Fruit fly (Drosophila melanogaster) whole organism, wandering third instar larva: ENCODE measurements around the gene Tgs1.

Experiments used
- Abd-B ChIP-seq: fragments of >200 bp; optimal IDR thresholded peaks from 2 replicates; lab custom pipeline; 2017; ENCODE audit warnings: missing biosample characterization, missing genetic modification characterization
- CG32264 ChIP-seq: fragments of 200-800 bp; sonication (Bioruptor generic); optimal IDR thresholded peaks from 2 replicates; lab custom pipeline; 2016; ENCODE audit warnings: missing biosample characterization, missing genetic modification characterization
- CrebA ChIP-seq: fragments of 200-800 bp; sonication (Bioruptor generic); optimal IDR thresholded peaks from 2 replicates; lab custom pipeline; 2016; ENCODE audit warnings: missing biosample characterization, mild to moderate bottlenecking, missing genetic modification characterization, borderline replicate concordance
- Dif ChIP-seq: fragments of 200-275, 200-300 bp; sonication (Bioruptor generic); optimal IDR thresholded peaks from 2 replicates; lab custom pipeline; 2018; ENCODE audit warnings: missing biosample characterization, missing genetic modification characterization; ENCODE audit not compliant: partially characterized antibody
- GATAd ChIP-seq: sonication (Bioruptor generic); optimal IDR thresholded peaks from 2 replicates; lab custom pipeline; 2016; ENCODE audit warnings: missing biosample characterization, missing genetic modification characterization
- HLH106 ChIP-seq: fragments of 200-800 bp; optimal IDR thresholded peaks from 3 replicates; lab custom pipeline; 2019; ENCODE audit warnings: missing biosample characterization, mild to moderate bottlenecking, missing genetic modification characterization, moderate library complexity
- Hnf4 ChIP-seq: fragments of 200-800 bp; sonication (Bioruptor generic); optimal IDR thresholded peaks from 2 replicates; lab custom pipeline; 2016; ENCODE audit warnings: missing biosample characterization, mild to moderate bottlenecking, missing genetic modification characterization
- Hr78 ChIP-seq: fragments of >200 bp; optimal IDR thresholded peaks from 2 replicates; lab custom pipeline; 2017; ENCODE audit warnings: missing biosample characterization, missing genetic modification characterization
- Hr83 ChIP-seq: fragments of 200-300 bp; sonication (Bioruptor generic); optimal IDR thresholded peaks from 2 replicates; lab custom pipeline; 2016; ENCODE audit warnings: missing biosample characterization, mild to moderate bottlenecking, missing genetic modification characterization, moderate library complexity; ENCODE audit not compliant: poor library complexity, severe bottlenecking
- Jra ChIP-seq: sonication (Bioruptor generic); optimal IDR thresholded peaks from 2 replicates; lab custom pipeline; 2016; ENCODE audit warnings: missing biosample characterization, missing genetic modification characterization
- Mio ChIP-seq: sonication (Bioruptor generic); optimal IDR thresholded peaks from 2 replicates; lab custom pipeline; 2016; ENCODE audit warnings: missing biosample characterization, missing genetic modification characterization
- Myc ChIP-seq: fragments of >200 bp; optimal IDR thresholded peaks from 2 replicates; lab custom pipeline; 2017
- N ChIP-seq: fragments of >200 bp; optimal IDR thresholded peaks from 2 replicates; lab custom pipeline; 2018; ENCODE audit warnings: missing biosample characterization, missing external identifiers, missing genetic modification characterization
- OdsH ChIP-seq: fragments of 200-800 bp; sonication (Bioruptor generic); optimal IDR thresholded peaks from 2 replicates; lab custom pipeline; 2016; ENCODE audit warnings: missing biosample characterization, mild to moderate bottlenecking, missing genetic modification characterization
- Rel ChIP-seq, 2 experiments: fragments of 200-800 bp; sonication (Bioruptor generic) in 1 of 2; optimal IDR thresholded peaks; 2 replicates in 1 of 2; 3 replicates in 1 of 2; lab custom pipeline; 2016 to 2019; ENCODE audit warnings: mild to moderate bottlenecking in 2 of 2, missing biosample characterization in 2 of 2, missing genetic modification characterization in 2 of 2, moderate library complexity in 1 of 2
- Sp1 ChIP-seq: fragments of 200-800 bp; sonication (Bioruptor generic); optimal IDR thresholded peaks from 3 replicates; lab custom pipeline; 2019; ENCODE audit warnings: missing biosample characterization, mild to moderate bottlenecking, missing genetic modification characterization, moderate library complexity
- Vsx2 ChIP-seq: fragments of 200-300, 225-300 bp; sonication (Bioruptor generic); optimal IDR thresholded peaks from 2 replicates; lab custom pipeline; 2018; ENCODE audit warnings: missing biosample characterization, missing genetic modification characterization; ENCODE audit not compliant: partially characterized antibody
- br ChIP-seq: fragments of 200-800 bp; sonication (Bioruptor generic); optimal IDR thresholded peaks from 2 replicates; lab custom pipeline; 2016; ENCODE audit warnings: missing biosample characterization, missing genetic modification characterization
- brk ChIP-seq: fragments of 200-800 bp; sonication (Bioruptor generic); optimal IDR thresholded peaks from 2 replicates; lab custom pipeline; 2016; ENCODE audit warnings: missing biosample characterization, mild to moderate bottlenecking, missing genetic modification characterization
- dl ChIP-seq, 2 experiments: fragments of 175-275, 200-275 bp in 1 of 2; fragments of 200-275 bp in 1 of 2; sonication (Bioruptor generic); optimal IDR thresholded peaks; lab custom pipeline; 2018; ENCODE audit warnings: mild to moderate bottlenecking in 2 of 2, missing biosample characterization in 2 of 2, missing genetic modification characterization in 2 of 2, moderate library complexity in 2 of 2; ENCODE audit not compliant: partially characterized antibody in 2 of 2, insufficient read depth in 1 of 2
- dmrt93B ChIP-seq: fragments of 200-800 bp; sonication (Bioruptor generic); optimal IDR thresholded peaks from 2 replicates; lab custom pipeline; 2018; ENCODE audit warnings: missing biosample characterization, mild to moderate bottlenecking, missing genetic modification characterization
- dsf ChIP-seq: sonication (Bioruptor generic); optimal IDR thresholded peaks from 2 replicates; lab custom pipeline; 2016; ENCODE audit warnings: missing biosample characterization, missing genetic modification characterization, borderline replicate concordance
- ey ChIP-seq: fragments of 200-800 bp; sonication (Bioruptor generic); optimal IDR thresholded peaks from 2 replicates; lab custom pipeline; 2016; ENCODE audit warnings: missing biosample characterization, missing genetic modification characterization
- foxo ChIP-seq, 2 experiments: fragments of 200-800 bp; sonication (Bioruptor generic); optimal IDR thresholded peaks; 2 replicates in 1 of 2; 3 replicates in 1 of 2; lab custom pipeline; 2016 to 2017; ENCODE audit warnings: missing biosample characterization in 2 of 2, missing genetic modification characterization in 2 of 2
- fru ChIP-seq: fragments of 200-800 bp; sonication (Bioruptor generic); optimal IDR thresholded peaks from 3 replicates; lab custom pipeline; 2016; ENCODE audit warnings: missing biosample characterization, mild to moderate bottlenecking, missing genetic modification characterization
- h ChIP-seq: fragments of 200-800 bp; sonication (Bioruptor generic); optimal IDR thresholded peaks from 3 replicates; lab custom pipeline; 2016; ENCODE audit warnings: missing biosample characterization, mild to moderate bottlenecking, missing genetic modification characterization
- jim ChIP-seq: fragments of 175-275, 200-325 bp; sonication (Bioruptor generic); optimal IDR thresholded peaks from 2 replicates; lab custom pipeline; 2016; ENCODE audit warnings: missing biosample characterization, mild to moderate bottlenecking, missing genetic modification characterization
- lola ChIP-seq: fragments of >200 bp; optimal IDR thresholded peaks from 2 replicates; lab custom pipeline; 2017; ENCODE audit warnings: missing biosample characterization, missing genetic modification characterization
- pan ChIP-seq: fragments of >200 bp; optimal IDR thresholded peaks from 2 replicates; lab custom pipeline; 2017
- psq ChIP-seq: fragments of 200-800 bp; sonication (Bioruptor generic); optimal IDR thresholded peaks from 3 replicates; lab custom pipeline; 2017; ENCODE audit warnings: missing biosample characterization, mild to moderate bottlenecking, missing genetic modification characterization, moderate library complexity
- rgr ChIP-seq: fragments of 200-800 bp; sonication (Bioruptor generic); optimal IDR thresholded peaks from 3 replicates; lab custom pipeline; 2016; ENCODE audit warnings: missing biosample characterization, mild to moderate bottlenecking, missing genetic modification characterization
- sage ChIP-seq: fragments of 200-800 bp; sonication (Bioruptor generic); optimal IDR thresholded peaks from 2 replicates; lab custom pipeline; 2016; ENCODE audit warnings: missing biosample characterization, mild to moderate bottlenecking, missing genetic modification characterization
- sv ChIP-seq: fragments of 200-800 bp; sonication (Bioruptor generic); optimal IDR thresholded peaks from 3 replicates; lab custom pipeline; 2016; ENCODE audit warnings: missing biosample characterization, missing genetic modification characterization
- usp ChIP-seq: fragments of >200 bp; optimal IDR thresholded peaks from 2 replicates; lab custom pipeline; 2017; ENCODE audit warnings: missing biosample characterization, missing genetic modification characterization
- woc ChIP-seq: sonication (Bioruptor generic); optimal IDR thresholded peaks from 2 replicates; lab custom pipeline; 2016; ENCODE audit warnings: missing biosample characterization, mild to moderate bottlenecking, missing genetic modification characterization

The Tgs1 gene

dm6 chr3R:18255281-18255680 is at the start of gene Tgs1, which contains the start of the genes Ada2a, Polr2D and moi:
Gene Tgs1, plus strand, starts transcription at chr3R:18255530.
Gene Ada2a, minus strand, starts transcription at chr3R:18255487.
Gene Polr2D, minus strand, starts transcription at chr3R:18255487.
Gene moi, plus strand, starts transcription at chr3R:18255530.
- no peak for TF ChIP-seq h (GFP tag; lab: Kevin White, UChicago)
- TF ChIP-seq OdsH: no peak
- peak; percentile 9 for TF ChIP-seq Myc
- peak; percentile 38 for TF ChIP-seq Hr83 (GFP tag; lab: Kevin White, UChicago)

- TF ChIP-seq fru (no peak), Rel (GFP tag; optimal IDR thresholded peaks at IDR 0.05; lab: Kevin White, UChicago) (no peak), Rel (tag; optimal IDR thresholded peaks at IDR 0.05; lab: Kevin White, UChicago) (no peak), Vsx2 (GFP tag; lab: Kevin White, UChicago) (no peak), Hr83 (GFP tag; lab: Kevin White, UChicago) (no peak), usp (GFP tag; lab: Kevin White, UChicago) (no peak), dsf (GFP tag; lab: Kevin White, UChicago) (no peak)
Measured at dm6 chr3R:18208479-18208878, 46.9 kb upstream of the Tgs1 start, which contains the start of gene CG44158. Gene CG44158, plus strand, starts transcription at chr3R:18208779.

DNA sequence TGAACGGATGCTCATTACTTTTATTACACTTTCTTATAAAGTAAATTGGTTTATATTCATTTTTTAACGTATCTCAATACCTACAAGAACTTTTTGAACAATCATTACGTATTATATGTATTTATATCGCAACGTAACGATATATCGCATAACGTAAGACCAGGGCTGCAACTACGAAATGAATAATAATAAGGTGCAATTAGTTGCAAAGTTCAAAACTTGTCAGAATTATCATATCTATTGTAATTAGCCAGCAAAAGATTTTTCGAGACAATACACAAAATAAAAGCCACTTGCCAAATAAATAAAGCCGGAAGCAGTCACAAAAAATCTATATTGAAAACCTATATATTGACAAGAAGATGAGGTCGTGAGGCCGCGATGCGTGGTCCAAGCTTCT is 40.0 kb upstream of the Tgs1 start:
- TF ChIP-seq Abd-B (GFP tag; lab: Kevin White, UChicago) (no peak), ey (peak; percentile 53), br (peak; percentile 35), h (GFP tag; lab: Kevin White, UChicago) (peak; percentile 55), GATAd (GFP tag; lab: Kevin White, UChicago) (no peak), woc (GFP tag; lab: Kevin White, UChicago) (peak; percentile 35), Jra (GFP tag; lab: Kevin White, UChicago) (peak; percentile 4), Myc (no peak), Dif (GFP tag; lab: Kevin White, UChicago) (no peak), fru (peak; percentile 23), Hr83 (GFP tag; lab: Kevin White, UChicago) (peak; percentile 24), sv (GFP tag; lab: Kevin White, UChicago) (peak; percentile 12), lola (no peak), psq (peak; percentile 1), dl (GFP tag; optimal IDR thresholded peaks at IDR 0.05; lab: Kevin White, UChicago; ENCODE audit: insufficient read depth in 1 of 2, partially characterized antibody in 2 of 2) (no peak), sage (GFP tag; lab: Kevin White, UChicago) (no peak), Hr78 (no peak), rgr (peak; percentile 47), Mio (GFP tag; lab: Kevin White, UChicago) (no peak), foxo (GFP tag; optimal IDR thresholded peaks at IDR 0.05; lab: Kevin White, UChicago) (peak in 1 of 2 experiments; percentile 51), dsf (GFP tag; lab: Kevin White, UChicago) (peak; percentile 3)

DNA sequence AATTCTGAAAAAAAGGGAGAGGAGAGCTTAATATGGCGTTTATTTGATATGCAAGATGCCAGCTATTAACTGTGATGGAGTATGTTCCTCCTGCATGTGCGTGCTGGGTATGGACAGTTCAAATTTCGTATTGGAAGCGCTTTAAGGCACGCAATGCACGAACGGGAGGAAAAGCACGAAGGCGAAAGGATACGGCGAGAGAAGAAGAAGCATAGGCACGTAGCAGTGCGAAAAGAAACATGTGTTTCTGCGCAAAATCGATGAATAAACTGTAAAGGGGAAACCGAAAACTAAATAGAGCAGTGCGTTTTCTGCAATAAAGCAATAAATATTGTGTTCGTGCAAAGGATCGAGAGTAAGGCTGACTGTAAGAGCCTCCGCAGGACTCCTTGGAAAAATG is 39.4 kb upstream of the Tgs1 start, which contains the start of gene CG14314:
CG14314 (plus strand) TSS at position 243 of the 400 bp plus-strand sequence.
- TF ChIP-seq N (GFP tag; lab: Kevin White, UChicago) (no peak), Abd-B (GFP tag; lab: Kevin White, UChicago) (no peak), jim (GFP tag; lab: Kevin White, UChicago) (no peak), foxo (GFP tag; optimal IDR thresholded peaks at IDR 0.05; lab: Kevin White, UChicago) (no peak), br (no peak), woc (GFP tag; lab: Kevin White, UChicago) (no peak), GATAd (GFP tag; lab: Kevin White, UChicago) (no peak), Myc (no peak), Sp1 (no peak), usp (GFP tag; lab: Kevin White, UChicago) (no peak)

dm6 chr3R:18220211-18220749 is 35.0 kb upstream of the Tgs1 start, which contains the start of the genes CG7988 and CG7183:
Gene CG7988, plus strand, starts transcription at chr3R:18220526.
Gene CG7183, minus strand, starts transcription at chr3R:18220699.
- TF ChIP-seq ey: peak; percentile 96
- TF ChIP-seq dsf (GFP tag; lab: Kevin White, UChicago): peak; percentile 94
- TF ChIP-seq lola: no peak
- TF ChIP-seq GATAd (GFP tag; lab: Kevin White, UChicago): peak; percentile 88
- peak; percentile 35 for TF ChIP-seq jim (GFP tag; lab: Kevin White, UChicago)
- TF ChIP-seq Hr83 (GFP tag; lab: Kevin White, UChicago): no peak
- no peak for TF ChIP-seq sage (GFP tag; lab: Kevin White, UChicago)
- TF ChIP-seq CrebA: no peak
- TF ChIP-seq usp (GFP tag; lab: Kevin White, UChicago): no peak
- peak; percentile 98 for TF ChIP-seq HLH106 (tag; lab: Kevin White, UChicago)
- TF ChIP-seq Sp1: peak; percentile 98
- TF ChIP-seq rgr: peak; percentile 98
- peak; percentile 98 for TF ChIP-seq OdsH
- peak; percentile 94 for TF ChIP-seq woc (GFP tag; lab: Kevin White, UChicago)
- TF ChIP-seq brk: no peak
- no peak for TF ChIP-seq pan
- TF ChIP-seq Abd-B (GFP tag; lab: Kevin White, UChicago): no peak
- peak; percentile 95 for TF ChIP-seq sv (GFP tag; lab: Kevin White, UChicago)
- TF ChIP-seq Mio (GFP tag; lab: Kevin White, UChicago): peak; percentile 75
- peak; percentile 98 for TF ChIP-seq h (GFP tag; lab: Kevin White, UChicago)
- no peak for TF ChIP-seq Rel (GFP tag; optimal IDR thresholded peaks at IDR 0.05; lab: Kevin White, UChicago)
- peak; percentile 81 for TF ChIP-seq Rel (tag; optimal IDR thresholded peaks at IDR 0.05; lab: Kevin White, UChicago)
- peak; percentile 97 for TF ChIP-seq Hnf4 (GFP tag; lab: Kevin White, UChicago)
- TF ChIP-seq dmrt93B (GFP tag; lab: Kevin White, UChicago): peak; percentile 92
- TF ChIP-seq N (GFP tag; lab: Kevin White, UChicago): no peak
- no peak for TF ChIP-seq dl (GFP tag; optimal IDR thresholded peaks at IDR 0.05; lab: Kevin White, UChicago; ENCODE audit: insufficient read depth in 1 of 2, partially characterized antibody in 2 of 2)
- TF ChIP-seq Myc: no peak
- peak; percentile 79 for TF ChIP-seq CG32264 (GFP tag; lab: Kevin White, UChicago)
- peak; percentile 49 to 98 for TF ChIP-seq foxo (GFP tag; optimal IDR thresholded peaks at IDR 0.05; lab: Kevin White, UChicago)
